Fruit fly (Drosophila melanogaster): ENCODE data around the gene Bulli.

Bulli gene

DNA sequence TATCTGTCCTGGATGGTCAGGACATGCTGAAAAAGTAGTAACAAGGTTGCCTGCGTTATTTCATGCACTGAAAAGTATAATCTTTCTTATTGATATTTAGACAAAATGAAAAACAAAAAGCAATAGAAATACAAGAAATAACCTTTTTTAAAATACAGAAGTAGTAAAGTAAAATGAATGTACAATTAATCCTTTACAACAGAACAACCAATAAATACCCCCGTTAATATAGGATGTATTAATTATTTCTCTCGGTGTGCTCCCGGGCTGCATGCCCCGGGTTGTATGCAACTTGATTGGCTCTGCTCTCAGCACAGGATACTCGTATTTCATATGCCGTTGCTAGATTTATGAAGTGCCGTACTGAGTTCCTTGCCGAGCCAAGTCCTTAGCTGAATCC lies 10.1 kb downstream of the Bulli start (continued):
- TF ChIP-seq cwo (GFP tag; optimal IDR thresholded peaks at IDR 0.05) (no peak), ssp (GFP tag; IDR thresholded peaks at IDR 0.05) (no peak), NC2α (GFP tag; optimal IDR thresholded peaks at IDR 0.05) (no peak), lola (GFP tag; optimal IDR thresholded peaks at IDR 0.05) (peak in 1 of 3 experiments; percentile 24), Hmx (GFP tag; optimal IDR thresholded peaks at IDR 0.05) (no peak), CG33557 (GFP tag; optimal IDR thresholded peaks at IDR 0.05) (no peak), Stat92E (GFP tag; optimal IDR thresholded peaks at IDR 0.05) (no peak), CG3163 (GFP tag; optimal IDR thresholded peaks at IDR 0.05) (no peak), Hr78 (GFP tag; optimal IDR thresholded peaks at IDR 0.05) (no peak), dmrt11E (tag; optimal IDR thresholded peaks at IDR 0.05) (peak; percentile 35), Dip2 (GFP tag; IDR thresholded peaks at IDR 0.05) (no peak), CG6854 (GFP tag; optimal IDR thresholded peaks at IDR 0.05) (no peak), CG18262 (tag; optimal IDR thresholded peaks at IDR 0.05) (peak; percentile 21), CG12391 (tag; optimal IDR thresholded peaks at IDR 0.05) (peak; percentile 7), Mrtf (GFP tag; IDR thresholded peaks at IDR 0.05) (no peak), Jarid2 (GFP tag; optimal IDR thresholded peaks at IDR 0.05) (no peak), seq (GFP tag; IDR thresholded peaks at IDR 0.05) (no peak), chif (GFP tag; optimal IDR thresholded peaks at IDR 0.05) (peak in 1 of 2 experiments; percentile 27), exex (tag; optimal IDR thresholded peaks at IDR 0.05) (no peak), CG8290 (GFP tag; optimal IDR thresholded peaks at IDR 0.05) (no peak), CG8290 (tag; optimal IDR thresholded peaks at IDR 0.05) (no peak), CG15696 (tag; optimal IDR thresholded peaks at IDR 0.05) (peak; percentile 28), CG2712 (tag; optimal IDR thresholded peaks at IDR 0.05) (peak; percentile 10), CG13624 (GFP tag; optimal IDR thresholded peaks at IDR 0.05) (no peak), ATbp (GFP tag; optimal IDR thresholded peaks at IDR 0.05) (no peak), Mes4 (GFP tag; optimal IDR thresholded peaks at IDR 0.05) (no peak), H2.0 (GFP tag; IDR thresholded peaks at IDR 0.05) (no peak), CG4707 (GFP tag; optimal IDR thresholded peaks at IDR 0.05) (no peak), HLH3B (GFP tag; IDR thresholded peaks at IDR 0.05) (no peak), CG6654 (GFP tag; optimal IDR thresholded peaks at IDR 0.05) (no peak), Atf3 (GFP tag; optimal IDR thresholded peaks at IDR 0.05) (no peak), trem (tag; optimal IDR thresholded peaks at IDR 0.05) (peak; percentile 9), Xbp1 (GFP tag; optimal IDR thresholded peaks at IDR 0.05) (no peak), ro (GFP tag; IDR thresholded peaks at IDR 0.05) (no peak), wek (GFP tag; optimal IDR thresholded peaks at IDR 0.05) (no peak), CG9437 (GFP tag; optimal IDR thresholded peaks at IDR 0.05) (no peak), dm (GFP tag; optimal IDR thresholded peaks at IDR 0.05) (no peak), CG11504 (tag; optimal IDR thresholded peaks at IDR 0.05) (peak; percentile 17), repo (GFP tag; optimal IDR thresholded peaks at IDR 0.05) (no peak), Dref (GFP tag; IDR thresholded peaks at IDR 0.05) (no peak), schlank (tag; optimal IDR thresholded peaks at IDR 0.05) (no peak), CG14667 (GFP tag; IDR thresholded peaks at IDR 0.05) (no peak), az2 (GFP tag; optimal IDR thresholded peaks at IDR 0.05) (no peak), insv (GFP tag; optimal IDR thresholded peaks at IDR 0.05) (no peak), Xrp1 (GFP tag; IDR thresholded peaks at IDR 0.05) (peak; percentile 60; the same call in 1 of the 2 replicates), CG9215 (GFP tag; IDR thresholded peaks at IDR 0.05) (no peak), yki (optimal IDR thresholded peaks at IDR 0.05) (no peak), CG18599 (GFP tag; optimal IDR thresholded peaks at IDR 0.05) (no peak), kah (GFP tag; optimal IDR thresholded peaks at IDR 0.05) (no peak), sens (GFP tag) (peak; percentile 78), sd (tag; optimal IDR thresholded peaks at IDR 0.05) (no peak), unpg (GFP tag; optimal IDR thresholded peaks at IDR 0.05) (peak; percentile 20)

Measured in whole organism, embryonic.